Fruit fly (Drosophila melanogaster) whole organism, embryonic: ENCODE data around the gene CG13063.

Experiments used
- Ada2b ChIP-seq: fragments of 200-800 bp; sonication (Bioruptor generic); IDR thresholded peaks from 2 replicates; pipeline ENCODE4 v1.3.6; 2022; ENCODE audit warnings: missing biosample characterization, missing genetic modification characterization
- CG1024 ChIP-seq: fragments of 200-800 bp; sonication (Bioruptor generic); IDR thresholded peaks from 2 replicates; pipeline ENCODE4 v1.3.6; 2022; ENCODE audit warnings: missing biosample characterization, missing genetic modification characterization
- CG10321 ChIP-seq: fragments of 200-800 bp; sonication (Bioruptor generic); IDR thresholded peaks from 2 replicates; pipeline ENCODE4 v1.3.6; 2022; ENCODE audit warnings: missing biosample characterization, missing genetic modification characterization
- CG10959 ChIP-seq: fragments of 200-800 bp; sonication (Bioruptor generic); IDR thresholded peaks from 2 replicates; pipeline ENCODE4 v1.3.6; 2022; ENCODE audit warnings: missing biosample characterization, missing genetic modification characterization
- CG1233 ChIP-seq: fragments of 200-800 bp; sonication (Bioruptor generic); optimal IDR thresholded peaks from 4 replicates; lab custom pipeline; 2018; ENCODE audit warnings: missing biosample characterization, mild to moderate bottlenecking, missing genetic modification characterization
- CG1602 ChIP-seq: fragments of 200-800 bp; sonication (Bioruptor generic); optimal IDR thresholded peaks from 3 replicates; lab custom pipeline; 2016; ENCODE audit warnings: missing biosample characterization, missing genetic modification characterization
- CG1647 ChIP-seq: fragments of 200-800 bp; sonication (Bioruptor generic); optimal IDR thresholded peaks from 3 replicates; lab custom pipeline; 2016; ENCODE audit warnings: missing biosample characterization, missing genetic modification characterization
- CG16815 ChIP-seq: fragments of 200-800 bp; sonication (Bioruptor generic); optimal IDR thresholded peaks from 3 replicates; lab custom pipeline; 2017; ENCODE audit warnings: missing biosample characterization, mild to moderate bottlenecking, missing genetic modification characterization
- CG33557 ChIP-seq: fragments of 200-800 bp; sonication (Bioruptor generic); optimal IDR thresholded peaks from 2 replicates; lab custom pipeline; 2019; ENCODE audit warnings: missing biosample characterization, mild to moderate bottlenecking, missing genetic modification characterization, moderate library complexity
- CG4282 ChIP-seq: fragments of 200-800 bp; sonication (Bioruptor generic); optimal IDR thresholded peaks from 2 replicates; lab custom pipeline; 2016; ENCODE audit warnings: missing biosample characterization, missing genetic modification characterization
- CG43689 ChIP-seq: fragments of 200-800 bp; sonication (Bioruptor generic); IDR thresholded peaks from 2 replicates; pipeline ENCODE4 v1.3.6; 2022; ENCODE audit warnings: missing biosample characterization, missing genetic modification characterization
- CG4854 ChIP-seq: fragments of 200-800 bp; sonication (Bioruptor generic); optimal IDR thresholded peaks from 2 replicates; lab custom pipeline; 2016; ENCODE audit warnings: missing biosample characterization, missing genetic modification characterization, inconsistent platforms
- CG5953 ChIP-seq: fragments of 200-800 bp; sonication (Bioruptor generic); IDR thresholded peaks from 2 replicates; pipeline ENCODE4 v1.3.6; 2022; ENCODE audit warnings: missing biosample characterization, missing genetic modification characterization
- CG6683 ChIP-seq: fragments of 200-800 bp; sonication (Bioruptor generic); optimal IDR thresholded peaks from 2 replicates; lab custom pipeline; 2017; ENCODE audit warnings: missing biosample characterization, mild to moderate bottlenecking, missing genetic modification characterization, missing genetic modification reagents
- CG9215 ChIP-seq: fragments of 200-800 bp; sonication (Bioruptor generic); IDR thresholded peaks from 2 replicates; pipeline ENCODE4 v1.3.6; 2022; ENCODE audit warnings: missing biosample characterization, missing genetic modification characterization
- CG9932 ChIP-seq: fragments of 200-800 bp; sonication (Bioruptor generic); IDR thresholded peaks from 2 replicates; pipeline ENCODE4 v1.3.6; 2022; ENCODE audit warnings: missing biosample characterization, missing genetic modification characterization
- E2f1 ChIP-seq: fragments of 200-800 bp; sonication (Bioruptor generic); IDR thresholded peaks from 2 replicates; pipeline ENCODE4 v1.3.6; 2022; ENCODE audit warnings: missing biosample characterization, missing genetic modification characterization
- Fer2 ChIP-seq: fragments of 200-800 bp; sonication (Bioruptor generic); optimal IDR thresholded peaks from 2 replicates; lab custom pipeline; 2018; ENCODE audit warnings: missing biosample characterization, mild to moderate bottlenecking, missing genetic modification characterization, moderate library complexity
- H15 ChIP-seq: fragments of 200-800 bp; sonication (Bioruptor generic); IDR thresholded peaks from 3 replicates; pipeline ENCODE4 v1.3.6; 2022; ENCODE audit warnings: missing biosample characterization, missing genetic modification characterization
- HHEX ChIP-seq: fragments of 200-800 bp; sonication (Bioruptor generic); optimal IDR thresholded peaks from 3 replicates; lab custom pipeline; 2017; ENCODE audit warnings: missing biosample characterization, mild to moderate bottlenecking, missing genetic modification characterization, missing genetic modification reagents
- HLH3B ChIP-seq: fragments of 200-800 bp; sonication (Bioruptor generic); IDR thresholded peaks from 2 replicates; pipeline ENCODE4 v1.3.6; 2022; ENCODE audit warnings: missing biosample characterization, missing genetic modification characterization
- Hr78 ChIP-seq, 2 experiments: fragments of 200-800 bp in 1 of 2; fragments of >200 bp in 1 of 2; sonication (Bioruptor generic) in 1 of 2; optimal IDR thresholded peaks; 2 replicates each; lab custom pipeline; 2017 to 2019; ENCODE audit warnings: missing biosample characterization in 2 of 2, missing genetic modification characterization in 2 of 2, mild to moderate bottlenecking in 1 of 2, moderate library complexity in 1 of 2
- Mrtf ChIP-seq: fragments of 200-800 bp; sonication (Bioruptor generic); IDR thresholded peaks from 3 replicates; pipeline ENCODE4 v1.3.6; 2022; ENCODE audit warnings: missing biosample characterization, missing genetic modification characterization
- PHDP ChIP-seq: fragments of 200-800 bp; sonication (Bioruptor generic); optimal IDR thresholded peaks from 3 replicates; lab custom pipeline; 2018; ENCODE audit warnings: missing biosample characterization, mild to moderate bottlenecking, missing genetic modification characterization, moderate library complexity
- Ravus ChIP-seq: fragments of 200-800 bp; sonication (Bioruptor generic); IDR thresholded peaks from 2 replicates; pipeline ENCODE4 v1.3.6; 2022; ENCODE audit warnings: missing biosample characterization, missing genetic modification characterization
- Sin3A ChIP-seq: fragments of >200 bp; optimal IDR thresholded peaks from 2 replicates; lab custom pipeline; 2018
- Six4 ChIP-seq: fragments of 200-800 bp; sonication (Bioruptor generic); optimal IDR thresholded peaks from 2 replicates; lab custom pipeline; 2016; ENCODE audit warnings: missing biosample characterization, missing genetic modification characterization
- Spps ChIP-seq: fragments of 200-800 bp; sonication (Bioruptor generic); optimal IDR thresholded peaks from 2 replicates; lab custom pipeline; 2018; ENCODE audit warnings: missing biosample characterization, mild to moderate bottlenecking, missing genetic modification characterization
- Tbp ChIP-seq: fragments of >200 bp; optimal IDR thresholded peaks from 2 replicates; lab custom pipeline; 2018; ENCODE audit warnings: missing biosample characterization, missing genetic modification characterization
- ase ChIP-seq: fragments of 200-800 bp; sonication (Bioruptor generic); IDR thresholded peaks from 3 replicates; pipeline ENCODE4 v1.3.6; 2022; ENCODE audit warnings: missing biosample characterization, missing genetic modification characterization
- br ChIP-seq: fragments of >200 bp; optimal IDR thresholded peaks from 2 replicates; lab custom pipeline; 2017
- cg ChIP-seq: fragments of 200-800 bp; sonication (Bioruptor generic); optimal IDR thresholded peaks from 3 replicates; lab custom pipeline; 2019; ENCODE audit warnings: missing biosample characterization, mild to moderate bottlenecking, missing genetic modification characterization, moderate library complexity
- chif ChIP-seq, 2 experiments: fragments of 200-800 bp; sonication (Bioruptor generic); optimal IDR thresholded peaks; 3 replicates each; lab custom pipeline; 2016; ENCODE audit warnings: missing biosample characterization in 2 of 2, missing genetic modification characterization in 2 of 2
- chn ChIP-seq: fragments of 200-800 bp; sonication (Bioruptor generic); optimal IDR thresholded peaks from 2 replicates; lab custom pipeline; 2016; ENCODE audit warnings: missing biosample characterization, missing genetic modification characterization
- ems ChIP-seq: fragments of 200-800 bp; sonication (Bioruptor generic); optimal IDR thresholded peaks from 3 replicates; lab custom pipeline; 2016; ENCODE audit warnings: missing biosample characterization, missing genetic modification characterization
- eve ChIP-seq, 2 experiments: fragments of >200 bp; optimal IDR thresholded peaks; 2 replicates each; lab custom pipeline; 2017; ENCODE audit warnings: missing biosample characterization in 2 of 2, missing genetic modification characterization in 2 of 2
- ewg ChIP-seq: fragments of 200-800 bp; sonication (Bioruptor generic); optimal IDR thresholded peaks from 3 replicates; lab custom pipeline; 2017; ENCODE audit warnings: mild to moderate bottlenecking, missing biosample characterization, missing genetic modification reagents, missing genetic modification characterization
- fd64A ChIP-seq: fragments of 200-800 bp; sonication (Bioruptor generic); optimal IDR thresholded peaks from 3 replicates; lab custom pipeline; 2018; ENCODE audit warnings: missing biosample characterization, mild to moderate bottlenecking, missing genetic modification characterization
- ham ChIP-seq: fragments of 200-800 bp; sonication (Bioruptor generic); IDR thresholded peaks from 2 replicates; pipeline ENCODE4 v1.3.6; 2022; ENCODE audit warnings: missing biosample characterization, missing genetic modification characterization
- hth ChIP-seq: fragments of >200 bp; optimal IDR thresholded peaks from 2 replicates; lab custom pipeline; 2017; ENCODE audit warnings: inconsistent platforms
- luna ChIP-seq: fragments of 200-800 bp; sonication (Bioruptor generic); optimal IDR thresholded peaks from 2 replicates; lab custom pipeline; 2016; ENCODE audit warnings: missing biosample characterization, missing genetic modification characterization
- pros ChIP-seq: fragments of 200-800 bp; sonication (Bioruptor generic); optimal IDR thresholded peaks from 3 replicates; lab custom pipeline; 2019; ENCODE audit warnings: missing biosample characterization, mild to moderate bottlenecking, missing genetic modification characterization, moderate library complexity
- row ChIP-seq: fragments of 200-800 bp; sonication (Bioruptor generic); IDR thresholded peaks from 3 replicates; pipeline ENCODE4 v1.3.6; 2022; ENCODE audit warnings: missing biosample characterization, missing genetic modification characterization
- sna ChIP-seq: fragments of 200-800 bp; sonication (Bioruptor generic); IDR thresholded peaks from 2 replicates; pipeline ENCODE4 v1.3.6; 2022; ENCODE audit warnings: missing biosample characterization, missing genetic modification characterization; ENCODE audit not compliant: partially characterized antibody
- tll ChIP-seq, 2 experiments: fragments of 200-800 bp in 1 of 2; fragments of >200 bp in 1 of 2; sonication (Bioruptor generic) in 1 of 2; optimal IDR thresholded peaks; 2 replicates each; lab custom pipeline; 2017 to 2019; ENCODE audit warnings: missing biosample characterization in 2 of 2, missing genetic modification characterization in 2 of 2, mild to moderate bottlenecking in 1 of 2, moderate library complexity in 1 of 2
- wek ChIP-seq: fragments of 200-800 bp; sonication (Bioruptor generic); optimal IDR thresholded peaks from 3 replicates; lab custom pipeline; 2018; ENCODE audit warnings: missing biosample characterization, mild to moderate bottlenecking, missing genetic modification characterization, moderate library complexity
- zfh1 ChIP-seq: fragments of 200-800 bp; sonication (Bioruptor generic); IDR thresholded peaks from 3 replicates; pipeline ENCODE4 v1.3.6; 2022; ENCODE audit warnings: missing biosample characterization, missing genetic modification characterization

Gene CG13063

DNA sequence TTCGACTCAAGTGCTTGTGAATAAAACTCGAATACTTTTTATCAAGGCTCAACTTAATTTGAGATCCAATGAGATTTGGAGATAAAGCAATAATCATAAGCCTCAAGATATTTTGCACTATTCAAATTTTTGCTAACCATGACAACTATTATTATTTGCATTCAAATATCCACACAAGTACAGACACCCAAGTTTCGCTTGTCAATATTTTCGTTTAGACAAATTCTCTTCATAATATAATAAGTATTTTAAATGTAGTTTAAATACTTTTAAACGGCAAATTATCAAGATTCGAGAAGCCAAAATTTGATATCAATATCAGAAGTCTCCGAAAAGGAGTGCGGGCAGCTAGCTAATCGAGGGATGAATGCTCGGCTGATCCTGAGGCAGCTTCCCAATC, 23.1 kb downstream of the CG13063 start, which contains the start of gene CG33061:
Gene CG33061, plus strand, starts transcription at position 301 of the 400 bp plus-strand sequence.
- TF ChIP-seq br (lab: Kevin White, UChicago) (no peak), chn (GFP tag; lab: Kevin White, UChicago) (no peak), CG6683 (GFP tag; lab: Kevin White, UChicago) (no peak), ems (GFP tag; lab: Kevin White, UChicago) (no peak), CG33557 (no peak), wek (GFP tag; lab: Kevin White, UChicago) (no peak), Ada2b (GFP tag; lab: Robert Waterston, UW) (no peak), ewg (GFP tag; lab: Kevin White, UChicago) (no peak), CG1602 (GFP tag; lab: Kevin White, UChicago) (no peak), Tbp (no peak), CG1647 (GFP tag; lab: Kevin White, UChicago) (no peak), zfh1 (GFP tag; lab: Robert Waterston, UW) (no peak), CG4854 (GFP tag; lab: Kevin White, UChicago) (no peak), ham (GFP tag; lab: Robert Waterston, UW) (no peak), E2f1 (no peak), eve (GFP tag; optimal IDR thresholded peaks at IDR 0.05; lab: Kevin White, UChicago) (no peak), CG43689 (GFP tag; lab: Robert Waterston, UW) (no peak), CG4282 (GFP tag; lab: Kevin White, UChicago) (no peak), CG5953 (GFP tag; lab: Robert Waterston, UW) (no peak), CG9215 (no peak)

DNA sequence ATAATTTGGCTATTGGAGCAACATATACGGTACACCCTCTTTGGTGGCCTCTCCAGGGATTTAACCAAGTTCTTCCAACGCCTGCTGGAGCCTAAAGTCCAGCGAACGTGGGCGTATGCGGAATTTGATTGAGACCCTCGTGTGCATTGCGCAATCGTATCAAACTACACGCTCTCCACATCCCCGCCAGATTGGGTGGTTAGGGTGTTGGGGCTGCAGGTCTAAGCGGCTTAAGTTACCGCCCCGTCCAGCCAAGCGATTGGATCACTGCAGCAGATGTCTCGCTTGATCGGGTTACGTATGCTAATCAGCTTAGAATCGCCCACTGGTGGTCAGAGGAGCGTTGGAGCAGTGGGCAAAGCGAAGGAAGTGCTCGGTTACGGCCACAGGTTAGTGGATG, 24.3 kb downstream of the CG13063 start, which contains the start of gene CG33060:
Gene CG33060, plus strand, starts transcription at position 301 of the 400 bp plus-strand sequence.
- TF ChIP-seq Hr78 (GFP tag; optimal IDR thresholded peaks at IDR 0.05; lab: Kevin White, UChicago) (no peak), chif (GFP tag; optimal IDR thresholded peaks at IDR 0.05; lab: Kevin White, UChicago) (no peak), CG16815 (no peak), sna (GFP tag; lab: Robert Waterston, UW) (no peak), Spps (tag; lab: Kevin White, UChicago) (no peak), Sin3A (lab: Kevin White, UChicago) (no peak), HHEX (GFP tag; lab: Kevin White, UChicago) (no peak), CG1024 (GFP tag; lab: Robert Waterston, UW) (no peak), H15 (no peak), Fer2 (tag; lab: Kevin White, UChicago) (no peak), hth (lab: Kevin White, UChicago) (no peak), CG1233 (GFP tag; lab: Kevin White, UChicago) (no peak), row (GFP tag; lab: Robert Waterston, UW) (no peak)

DNA sequence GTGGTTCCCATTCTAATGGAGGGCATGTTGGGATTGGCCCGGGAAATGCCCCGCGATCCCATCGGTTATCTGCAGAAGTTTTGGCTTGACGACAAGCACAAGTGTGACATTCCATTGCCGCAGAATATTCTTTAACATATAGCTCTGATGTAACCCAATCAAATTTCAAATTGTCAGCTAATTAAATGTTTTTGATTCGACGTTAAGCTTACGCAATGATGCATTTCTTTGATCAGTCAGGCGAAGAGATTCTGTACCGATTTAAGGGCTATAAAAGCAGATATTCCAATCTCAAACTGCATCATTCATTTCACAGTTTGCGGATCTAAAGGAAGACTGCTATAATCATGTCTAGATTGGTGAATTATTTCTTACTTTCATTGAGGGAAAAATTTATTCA, 25.2 kb downstream of the CG13063 start, which contains the start of gene retinin:
Gene retinin, plus strand, starts transcription at position 301 of the 400 bp plus-strand sequence.
- no peak for TF ChIP-seq fd64A (GFP tag; lab: Kevin White, UChicago)
- no peak for TF ChIP-seq CG1647 (GFP tag; lab: Kevin White, UChicago)
- no peak for TF ChIP-seq CG9932
- TF ChIP-seq pros (GFP tag; lab: Kevin White, UChicago): no peak
- TF ChIP-seq Mrtf (GFP tag; lab: Robert Waterston, UW): no peak
- TF ChIP-seq PHDP (tag; lab: Kevin White, UChicago): no peak
- TF ChIP-seq Six4 (GFP tag; lab: Kevin White, UChicago): no peak
- no peak for TF ChIP-seq eve (GFP tag; optimal IDR thresholded peaks at IDR 0.05; lab: Kevin White, UChicago)
- TF ChIP-seq tll (GFP tag; optimal IDR thresholded peaks at IDR 0.05; lab: Kevin White, UChicago): no peak
- TF ChIP-seq luna: no peak
- no peak for TF ChIP-seq CG10321
- TF ChIP-seq CG10959 (GFP tag; lab: Robert Waterston, UW): no peak
- no peak for TF ChIP-seq cg
- TF ChIP-seq HLH3B: no peak
- no peak for TF ChIP-seq ase (GFP tag; lab: Robert Waterston, UW)
- no peak for TF ChIP-seq Ravus (GFP tag; lab: Robert Waterston, UW)
